Fruit fly (Drosophila melanogaster): ENCODE measurements around the gene mtgo.

Gene mtgo

dm6 chr2L:16521345-16522285, 23.2 kb upstream of the mtgo start (continued):
- peak; percentile 56 for TF ChIP-seq Eip75B (GFP tag; optimal IDR thresholded peaks at IDR 0.05)
- TF ChIP-seq fd59A (GFP tag; optimal IDR thresholded peaks at IDR 0.05), result peak; percentile 58
- TF ChIP-seq fd85E (GFP tag; optimal IDR thresholded peaks at IDR 0.05), result peak; percentile 50
- TF ChIP-seq Met (GFP tag; optimal IDR thresholded peaks at IDR 0.05), result peak; percentile 24
- peak; percentile 39 for TF ChIP-seq Gug (GFP tag; IDR thresholded peaks at IDR 0.05)
- TF ChIP-seq Hr38 (GFP tag; optimal IDR thresholded peaks at IDR 0.05), result no peak
- TF ChIP-seq CG8632 (GFP tag; optimal IDR thresholded peaks at IDR 0.05), result peak; percentile 52
- TF ChIP-seq CG6854 (GFP tag; optimal IDR thresholded peaks at IDR 0.05), result peak; percentile 83
- TF ChIP-seq CG10631 (GFP tag; optimal IDR thresholded peaks at IDR 0.05), result no peak
- peak; percentile 68 for TF ChIP-seq CG8119 (GFP tag; IDR thresholded peaks at IDR 0.05)
- TF ChIP-seq topi (GFP tag; optimal IDR thresholded peaks at IDR 0.05), result peak; percentile 1

- peak; percentile 47; the same call in 1 of the 3 replicates for TF ChIP-seq eg (GFP tag; IDR thresholded peaks at IDR 0.05)
- TF ChIP-seq Sox102F (GFP tag; optimal IDR thresholded peaks at IDR 0.05), result no peak
- no peak for TF ChIP-seq Blimp-1 (GFP tag; optimal IDR thresholded peaks at IDR 0.05)
- peak; percentile 6; the same call in 1 of the 2 replicates for TF ChIP-seq CG11294 (GFP tag; IDR thresholded peaks at IDR 0.05)
- TF ChIP-seq Sox15 (GFP tag; optimal IDR thresholded peaks at IDR 0.05), result no peak
- TF ChIP-seq CG6163 (GFP tag; IDR thresholded peaks at IDR 0.05), result peak; percentile 52
- no peak for TF ChIP-seq fd59A (GFP tag; optimal IDR thresholded peaks at IDR 0.05)
Measured at dm6 chr2L:16522286-16522646, 22.6 kb upstream of the mtgo start.

DNA sequence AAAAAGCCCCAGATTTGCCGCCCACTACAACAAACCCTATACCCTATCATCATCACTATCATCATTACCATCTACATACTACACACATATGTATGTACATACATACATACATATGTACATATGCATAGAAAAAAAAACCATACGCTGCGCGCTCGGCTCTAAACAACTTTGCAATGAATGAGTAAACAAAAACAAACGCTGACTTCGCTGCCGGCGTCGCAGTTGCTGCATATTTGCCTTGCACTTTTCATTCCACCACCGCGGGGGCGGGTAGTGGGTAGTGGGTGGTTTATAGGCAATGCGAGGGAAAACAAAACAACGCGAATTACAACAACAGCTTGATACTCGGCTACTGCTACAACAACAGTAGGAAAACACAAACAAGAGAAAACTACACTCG, 21.7 kb upstream of the mtgo start:
- TF ChIP-seq CG3919 (GFP tag; optimal IDR thresholded peaks at IDR 0.05) (no peak), cyc (GFP tag; optimal IDR thresholded peaks at IDR 0.05) (no peak), CG10631 (GFP tag; optimal IDR thresholded peaks at IDR 0.05) (no peak), Hr39 (GFP tag; optimal IDR thresholded peaks at IDR 0.05) (no peak), CG6792 (GFP tag; optimal IDR thresholded peaks at IDR 0.05) (no peak), Sox14 (GFP tag; optimal IDR thresholded peaks at IDR 0.05) (no peak), CG6163 (GFP tag; IDR thresholded peaks at IDR 0.05) (peak; percentile 72), dsx (GFP tag; optimal IDR thresholded peaks at IDR 0.05; ENCODE audit: poor library complexity, severe bottlenecking) (no peak), fkh (GFP tag; optimal IDR thresholded peaks at IDR 0.05) (peak; percentile 88), CG7368 (GFP tag; optimal IDR thresholded peaks at IDR 0.05) (no peak), esn (GFP tag; optimal IDR thresholded peaks at IDR 0.05) (no peak), Lpt (GFP tag; optimal IDR thresholded peaks at IDR 0.05) (peak; percentile 44), CG9139 (GFP tag; optimal IDR thresholded peaks at IDR 0.05) (peak; percentile 11), Sox102F (GFP tag; optimal IDR thresholded peaks at IDR 0.05) (no peak), Sox15 (GFP tag; optimal IDR thresholded peaks at IDR 0.05) (no peak), CG8119 (GFP tag; IDR thresholded peaks at IDR 0.05) (peak; percentile 35; the same call in 1 of the 3 replicates), CG1621 (tag; optimal IDR thresholded peaks at IDR 0.05) (peak; percentile 31), fd85E (GFP tag; optimal IDR thresholded peaks at IDR 0.05) (no peak), Met (GFP tag; optimal IDR thresholded peaks at IDR 0.05) (no peak), CG11902 (GFP tag; optimal IDR thresholded peaks at IDR 0.05) (no peak), spab (GFP tag; optimal IDR thresholded peaks at IDR 0.05) (peak; percentile 10), CG10669 (GFP tag; optimal IDR thresholded peaks at IDR 0.05) (peak; percentile 37), CG6276 (GFP tag; optimal IDR thresholded peaks at IDR 0.05) (peak; percentile 45), svp (GFP tag) (no peak), CG8632 (GFP tag; optimal IDR thresholded peaks at IDR 0.05) (no peak), eg (GFP tag; IDR thresholded peaks at IDR 0.05) (peak; percentile 79), dac (GFP tag; optimal IDR thresholded peaks at IDR 0.05) (peak; percentile 43), CG34406 (GFP tag; optimal IDR thresholded peaks at IDR 0.05) (peak; percentile 9), CG3032 (tag; optimal IDR thresholded peaks at IDR 0.05) (no peak), Eip75B (GFP tag; optimal IDR thresholded peaks at IDR 0.05) (no peak), Hr4 (GFP tag; optimal IDR thresholded peaks at IDR 0.05) (peak; percentile 24), Hr38 (GFP tag; optimal IDR thresholded peaks at IDR 0.05) (no peak), Ets21C (GFP tag; optimal IDR thresholded peaks at IDR 0.05) (no peak), Blimp-1 (GFP tag; optimal IDR thresholded peaks at IDR 0.05) (no peak), CG6808 (GFP tag; optimal IDR thresholded peaks at IDR 0.05) (peak; percentile 47), salr (GFP tag; optimal IDR thresholded peaks at IDR 0.05) (peak in 1 of 2 experiments; percentile 43), fd59A (GFP tag; optimal IDR thresholded peaks at IDR 0.05) (peak; percentile 2), CG8319 (GFP tag; optimal IDR thresholded peaks at IDR 0.05) (no peak), CG11762 (GFP tag; optimal IDR thresholded peaks at IDR 0.05; ENCODE audit: insufficient read depth) (no peak), CG6854 (GFP tag; optimal IDR thresholded peaks at IDR 0.05) (no peak), CG11294 (GFP tag; IDR thresholded peaks at IDR 0.05) (peak; percentile 51; the same call in 1 of the 2 replicates)

Data from whole organism, prepupa.